Comparison of ENCODE assay signal across 1 fruit fly cellular context in the genomic region with DNA sequence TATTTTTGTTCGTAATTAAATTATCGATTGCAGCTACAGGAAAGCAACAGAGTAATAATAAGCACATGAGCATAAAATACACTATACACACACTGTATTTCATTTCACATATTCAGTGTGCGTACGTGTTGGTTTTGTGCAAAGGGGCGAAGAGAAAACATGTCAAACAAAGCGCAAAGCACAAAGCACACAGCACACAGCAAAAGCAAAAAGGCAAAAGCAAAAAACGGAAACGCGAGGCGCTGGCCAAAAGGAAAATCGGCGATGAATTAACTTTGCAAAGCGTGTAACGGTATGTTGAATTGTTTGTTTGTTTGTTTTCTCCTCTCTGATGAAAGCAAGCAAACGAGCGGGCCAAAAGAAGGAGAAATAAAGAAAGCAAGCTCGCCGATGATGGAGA.
TF ChIP-seq lines count a peak whose summit lies in the region.

No protein-coding gene starts in this region.

TF ChIP-seq in whole organism, prepupa, 60 proteins besides CTCF, POLR2A, EP300 and RAD21 (continued from another document):
- TF ChIP-seq svp (GFP tag; lab: Kevin White, UChicago) (no peak), Hr39 (GFP tag; optimal IDR thresholded peaks at IDR 0.05; lab: Kevin White, UChicago) (no peak), CG6808 (GFP tag; optimal IDR thresholded peaks at IDR 0.05; lab: Kevin White, UChicago) (no peak), dac (GFP tag; optimal IDR thresholded peaks at IDR 0.05; lab: Kevin White, UChicago) (no peak), CG8119 (GFP tag; IDR thresholded peaks at IDR 0.05; lab: Robert Waterston, UW) (no peak; the same call in 2 of the 3 replicates), CG34406 (GFP tag; optimal IDR thresholded peaks at IDR 0.05; lab: Kevin White, UChicago) (no peak), CG15336 (GFP tag; IDR thresholded peaks at IDR 0.05; lab: Robert Waterston, UW) (0 out of 2 replicates have a peak, but pooled peaks have one; percentile 8), CG11902 (GFP tag; optimal IDR thresholded peaks at IDR 0.05; lab: Kevin White, UChicago) (no peak), achi (GFP tag; optimal IDR thresholded peaks at IDR 0.05; lab: Kevin White, UChicago) (no peak), acj6 (GFP tag; optimal IDR thresholded peaks at IDR 0.05; lab: Kevin White, UChicago) (no peak), pdm3 (GFP tag; optimal IDR thresholded peaks at IDR 0.05; lab: Kevin White, UChicago) (no peak), CG6854 (GFP tag; optimal IDR thresholded peaks at IDR 0.05; lab: Kevin White, UChicago) (peak; percentile 47), CG16779 (tag; optimal IDR thresholded peaks at IDR 0.05; lab: Kevin White, UChicago) (no peak), topi (GFP tag; optimal IDR thresholded peaks at IDR 0.05; lab: Kevin White, UChicago) (no peak), CG10669 (GFP tag; optimal IDR thresholded peaks at IDR 0.05; lab: Kevin White, UChicago) (no peak), CG1621 (tag; optimal IDR thresholded peaks at IDR 0.05; lab: Kevin White, UChicago) (no peak), CG6792 (GFP tag; optimal IDR thresholded peaks at IDR 0.05; lab: Kevin White, UChicago) (no peak), CG11294 (GFP tag; IDR thresholded peaks at IDR 0.05; lab: Robert Waterston, UW) (no peak), net (GFP tag; optimal IDR thresholded peaks at IDR 0.05; lab: Kevin White, UChicago) (no peak), dsx (GFP tag; optimal IDR thresholded peaks at IDR 0.05; lab: Kevin White, UChicago; ENCODE audit: poor library complexity, severe bottlenecking) (peak; percentile 33), fd85E (GFP tag; optimal IDR thresholded peaks at IDR 0.05; lab: Kevin White, UChicago) (no peak), cyc (GFP tag; optimal IDR thresholded peaks at IDR 0.05; lab: Kevin White, UChicago) (no peak), CG4318 (GFP tag; optimal IDR thresholded peaks at IDR 0.05; lab: Kevin White, UChicago) (no peak), Eip78C (GFP tag; lab: Kevin White, UChicago) (no peak), lz (GFP tag; optimal IDR thresholded peaks at IDR 0.05; lab: Kevin White, UChicago) (no peak), Ets21C (GFP tag; optimal IDR thresholded peaks at IDR 0.05; lab: Kevin White, UChicago) (no peak), esn (GFP tag; optimal IDR thresholded peaks at IDR 0.05; lab: Kevin White, UChicago) (no peak), CG32006 (GFP tag; optimal IDR thresholded peaks at IDR 0.05; lab: Kevin White, UChicago) (no peak)
